Worm (Caenorhabditis elegans) whole organism, L4 larva: ENCODE measurements around the gene flp-15.

Experiments
- jun-1 ChIP-seq: fragments of 150-350 bp; optimal IDR thresholded peaks from 2 replicates; lab custom pipeline; 2014; ENCODE audit warnings: missing biosample characterization, missing genetic modification reagents, missing genetic modification characterization
- mdl-1 ChIP-seq, 2 experiments: fragments of 150-350 bp in 1 of 2; sonication (generic microtip) in 1 of 2; optimal IDR thresholded peaks; 2 replicates each; lab custom pipeline; 2014 to 2017; ENCODE audit warnings: missing biosample characterization in 2 of 2, missing genetic modification characterization in 2 of 2
- ztf-11 ChIP-seq: fragments of 150-350 bp; optimal IDR thresholded peaks from 2 replicates; lab custom pipeline; 2014; ENCODE audit warnings: missing biosample characterization, missing genetic modification characterization

DNA sequence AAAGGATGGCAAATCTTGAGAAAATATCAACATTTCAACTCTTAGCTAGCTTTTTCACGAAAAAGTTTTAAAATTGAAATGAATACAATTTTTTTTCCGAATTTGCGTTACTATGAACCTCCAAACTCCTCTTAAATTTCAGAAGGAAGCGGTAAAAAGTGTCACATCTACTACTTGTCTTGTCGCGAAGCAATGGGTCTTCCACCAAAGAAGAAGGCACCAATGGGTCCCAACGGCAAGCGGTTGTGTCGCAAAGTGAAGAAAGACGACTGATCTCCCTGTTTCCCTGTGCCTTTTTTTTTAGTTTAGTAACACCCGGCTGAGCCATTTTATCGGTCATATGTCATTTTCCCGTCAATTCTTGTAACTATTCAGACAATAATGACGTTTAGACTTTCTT is 46.6 kb downstream of the flp-15 start:
- no peak for TF ChIP-seq mdl-1 (tag; optimal IDR thresholded peaks at IDR 0.05; lab: Kevin White, UChicago)
- no peak for TF ChIP-seq ztf-11 (tag; lab: Kevin White, UChicago)
- TF ChIP-seq jun-1 (tag; lab: Kevin White, UChicago): no peak
